Fruit fly (Drosophila melanogaster): Measurements from ENCODE around the gene sba.
A peak's percentile ranks its signal among the peaks of the same experiment; 100 is the strongest.

The sba gene

dm6 chr3R:23922502-23923350, at the start of gene sba, which contains the start of gene CG31141 (continued):
- TF ChIP-seq TFAM (GFP tag; optimal IDR thresholded peaks at IDR 0.05) = peak; percentile 16
- TF ChIP-seq ci (GFP tag; IDR thresholded peaks at IDR 0.05) = peak; percentile 77; the same call in 2 of the 3 replicates
- TF ChIP-seq h (optimal IDR thresholded peaks at IDR 0.05) = no peak
- no peak for TF ChIP-seq da (GFP tag; optimal IDR thresholded peaks at IDR 0.05)
- TF ChIP-seq schlank (tag; optimal IDR thresholded peaks at IDR 0.05) = peak; percentile 2
- TF ChIP-seq al (GFP tag; IDR thresholded peaks at IDR 0.05) = no peak
- peak; percentile 40; the same call in 1 of the 2 replicates for TF ChIP-seq Rfx (GFP tag; IDR thresholded peaks at IDR 0.05)
- TF ChIP-seq inv (GFP tag; IDR thresholded peaks at IDR 0.05; ENCODE audit: partially characterized antibody) = peak; percentile 78; the same call in 1 of the 2 replicates
- TF ChIP-seq ems (GFP tag; optimal IDR thresholded peaks at IDR 0.05) = peak; percentile 6
- TF ChIP-seq CG18599 (GFP tag; optimal IDR thresholded peaks at IDR 0.05) = no peak
- TF ChIP-seq BEAF-32 (GFP tag; optimal IDR thresholded peaks at IDR 0.05) = peak; percentile 94
- TF ChIP-seq CG10462 (GFP tag; optimal IDR thresholded peaks at IDR 0.05) = peak; percentile 70
- TF ChIP-seq salm (tag; optimal IDR thresholded peaks at IDR 0.05) = no peak
- TF ChIP-seq esg (GFP tag; conservative IDR thresholded peaks at IDR 0.05) = no peak
- no peak for TF ChIP-seq CG12744 (GFP tag; optimal IDR thresholded peaks at IDR 0.05)
- peak; percentile 88 for TF ChIP-seq hb (GFP tag; IDR thresholded peaks at IDR 0.05; ENCODE audit: partially characterized antibody)
- peak; percentile 44 for TF ChIP-seq CG13296 (GFP tag; optimal IDR thresholded peaks at IDR 0.05)
- TF ChIP-seq CG17328 (GFP tag; IDR thresholded peaks at IDR 0.05) = no peak
- no peak for TF ChIP-seq slp2 (GFP tag; optimal IDR thresholded peaks at IDR 0.05)
- TF ChIP-seq CG12659 (GFP tag; optimal IDR thresholded peaks at IDR 0.05) = peak; percentile 84
- no peak for TF ChIP-seq fd102C (GFP tag; optimal IDR thresholded peaks at IDR 0.05)
- TF ChIP-seq CG2120 (GFP tag; optimal IDR thresholded peaks at IDR 0.05) = peak; percentile 31
- peak; percentile 15 for TF ChIP-seq phol (tag; optimal IDR thresholded peaks at IDR 0.05)
- TF ChIP-seq CG10267 (tag; optimal IDR thresholded peaks at IDR 0.05) = peak; percentile 15
- TF ChIP-seq dm (GFP tag; optimal IDR thresholded peaks at IDR 0.05) = peak; percentile 5
- peak; percentile 41; the same call in 1 of the 2 replicates for TF ChIP-seq sob (GFP tag; IDR thresholded peaks at IDR 0.05)
- TF ChIP-seq CG30403 (GFP tag; optimal IDR thresholded peaks at IDR 0.05) = no peak
- TF ChIP-seq CG17359 (tag; optimal IDR thresholded peaks at IDR 0.05) = peak; percentile 83
- TF ChIP-seq CG33213 (GFP tag; optimal IDR thresholded peaks at IDR 0.05) = peak; percentile 24
- TF ChIP-seq Nf-YC (tag; optimal IDR thresholded peaks at IDR 0.05) = peak; percentile 2
- peak in 1 of 2 experiments; percentile 20 for TF ChIP-seq tll (GFP tag; optimal IDR thresholded peaks at IDR 0.05)
- TF ChIP-seq Dip3 (GFP tag; optimal IDR thresholded peaks at IDR 0.05) = peak; percentile 9
- peak; percentile 51 for TF ChIP-seq CG17568 (GFP tag; optimal IDR thresholded peaks at IDR 0.05)
- TF ChIP-seq CG14710 (tag; optimal IDR thresholded peaks at IDR 0.05) = peak; percentile 35
- peak; percentile 55; the same call in 1 of the 2 replicates for TF ChIP-seq CG2129 (GFP tag; IDR thresholded peaks at IDR 0.05; ENCODE audit: partially characterized antibody)
- peak; percentile 81 for TF ChIP-seq sens (GFP tag)
- TF ChIP-seq ssp (GFP tag; IDR thresholded peaks at IDR 0.05) = no peak
- no peak for TF ChIP-seq fd3F (GFP tag; optimal IDR thresholded peaks at IDR 0.05)
- TF ChIP-seq ab (GFP tag; optimal IDR thresholded peaks at IDR 0.05) = no peak
- TF ChIP-seq prd (optimal IDR thresholded peaks at IDR 0.05) = no peak
- no peak for TF ChIP-seq prd (GFP tag; IDR thresholded peaks at IDR 0.05)
- TF ChIP-seq CG6765 (GFP tag; optimal IDR thresholded peaks at IDR 0.05) = peak; percentile 28
- no peak for TF ChIP-seq aop (GFP tag; IDR thresholded peaks at IDR 0.05)
- peak; percentile 34 for TF ChIP-seq CG2116 (GFP tag; optimal IDR thresholded peaks at IDR 0.05)
- peak; percentile 3 for TF ChIP-seq CG10431 (GFP tag; optimal IDR thresholded peaks at IDR 0.05)
- no peak for TF ChIP-seq HHEX (GFP tag; optimal IDR thresholded peaks at IDR 0.05)
- TF ChIP-seq CG12391 (tag; optimal IDR thresholded peaks at IDR 0.05) = peak; percentile 29
- 0 out of 2 replicates have a peak, but pooled peaks have one; percentile 13 for TF ChIP-seq CG11247 (GFP tag; IDR thresholded peaks at IDR 0.05)
- TF ChIP-seq CG8924 (tag; optimal IDR thresholded peaks at IDR 0.05) = peak; percentile 54

Data from whole organism, embryonic.